Worm (Caenorhabditis elegans) whole organism, early embryonic: ENCODE data around the gene cht-2.

Source experiments
- B0310.2 ChIP-seq: sonication (generic microtip); optimal IDR thresholded peaks from 2 replicates; lab custom pipeline; 2016; ENCODE audit warnings: mild to moderate bottlenecking, missing genetic modification characterization, missing compliant biosample characterization
- F13C5.2 ChIP-seq: sonication (generic microtip); optimal IDR thresholded peaks from 2 replicates; lab custom pipeline; 2017; ENCODE audit warnings: mild to moderate bottlenecking, missing genetic modification characterization, inconsistent platforms, missing compliant biosample characterization
- aly-1 ChIP-seq: sonication (generic microtip); optimal IDR thresholded peaks from 2 replicates; lab custom pipeline; 2016; ENCODE audit warnings: missing genetic modification characterization, missing compliant biosample characterization
- ama-1 ChIP-seq: fragments of 150-350 bp; optimal IDR thresholded peaks from 2 replicates; lab custom pipeline; 2014
- ceh-13 ChIP-seq: fragments of 200-800 bp; sonication (Bioruptor generic); optimal IDR thresholded peaks from 2 replicates; lab custom pipeline; 2018; ENCODE audit warnings: mild to moderate bottlenecking, missing genetic modification characterization, missing compliant biosample characterization
- ceh-36 ChIP-seq: sonication (generic microtip); optimal IDR thresholded peaks from 2 replicates; lab custom pipeline; 2016; ENCODE audit warnings: missing genetic modification characterization, inconsistent platforms, missing compliant biosample characterization
- ets-7 ChIP-seq: sonication (generic microtip); optimal IDR thresholded peaks from 2 replicates; lab custom pipeline; 2016; ENCODE audit warnings: missing genotype, missing genetic modification characterization, missing compliant biosample characterization
- flt-1 ChIP-seq: fragments of 200-800 bp; sonication (Bioruptor generic); IDR thresholded peaks from 2 replicates; pipeline ENCODE4 v1.3.6; 2022; ENCODE audit warnings: missing genetic modification characterization, missing compliant biosample characterization
- hmbx-1 ChIP-seq: sonication (generic microtip); optimal IDR thresholded peaks from 2 replicates; lab custom pipeline; 2016; ENCODE audit warnings: mild to moderate bottlenecking, missing genetic modification characterization, missing compliant biosample characterization
- hmg-4 ChIP-seq: fragments of 200-800 bp; sonication (Bioruptor generic); optimal IDR thresholded peaks from 2 replicates; lab custom pipeline; 2018; ENCODE audit warnings: mild to moderate bottlenecking, missing genetic modification characterization, missing compliant biosample characterization
- hnd-1 ChIP-seq: sonication (generic microtip); optimal IDR thresholded peaks from 2 replicates; lab custom pipeline; 2016; ENCODE audit warnings: missing genetic modification characterization, missing compliant biosample characterization
- pes-1 ChIP-seq: fragments of 200-800 bp; sonication (Bioruptor generic); IDR thresholded peaks from 2 replicates; pipeline ENCODE4 v1.3.6; 2022; ENCODE audit warnings: missing genetic modification reagents, missing genetic modification characterization, missing compliant biosample characterization
- scrt-1 ChIP-seq: fragments of 200-800 bp; sonication (Bioruptor generic); IDR thresholded peaks from 2 replicates; pipeline ENCODE4 v1.3.6; 2022; ENCODE audit warnings: missing genetic modification characterization, missing compliant biosample characterization
- sea-1 ChIP-seq: fragments of 200-800 bp; sonication (Bioruptor generic); conservative IDR thresholded peaks from 2 replicates; pipeline ENCODE4 v1.3.6; 2022; ENCODE audit warnings: missing genetic modification characterization, missing compliant biosample characterization
- tbx-11 ChIP-seq: fragments of 200-800 bp; sonication (Bioruptor generic); IDR thresholded peaks from 2 replicates; pipeline ENCODE4 v1.3.6; 2022; ENCODE audit warnings: missing genetic modification characterization, missing compliant biosample characterization
- tbx-37 ChIP-seq: fragments of 200-800 bp; sonication (Bioruptor generic); conservative IDR thresholded peaks from 2 replicates; pipeline ENCODE4 v1.3.6; 2022; ENCODE audit warnings: missing genetic modification reagents, missing genetic modification characterization, missing compliant biosample characterization
- tra-4 ChIP-seq: sonication (generic microtip); optimal IDR thresholded peaks from 2 replicates; lab custom pipeline; 2017; ENCODE audit warnings: missing genetic modification characterization, missing compliant biosample characterization

cht-2 gene

ce11 chrII:8520625-8521024, at the start of gene cht-2:
Gene cht-2 (plus strand): TSS chrII:8520925.
- no peak for TF ChIP-seq scrt-1 (GFP tag; lab: Robert Waterston, UW)
- no peak for TF ChIP-seq pes-1 (GFP tag; lab: Robert Waterston, UW)
- no peak for TF ChIP-seq ceh-36 (tag; lab: Kevin White, UChicago)
- TF ChIP-seq hnd-1 = no peak
- TF ChIP-seq aly-1 (tag; lab: Kevin White, UChicago) = no peak
- TF ChIP-seq ceh-13 = no peak
- no peak for TF ChIP-seq sea-1

- TF ChIP-seq aly-1 (tag; lab: Kevin White, UChicago) = no peak
- no peak for TF ChIP-seq tra-4 (tag; lab: Kevin White, UChicago)
- TF ChIP-seq tbx-37 (GFP tag; lab: Robert Waterston, UW) = no peak
- no peak for TF ChIP-seq hmbx-1 (tag; lab: Kevin White, UChicago)
- no peak for TF ChIP-seq sea-1
- TF ChIP-seq F13C5.2 (tag; lab: Kevin White, UChicago) = no peak
- no peak for TF ChIP-seq scrt-1 (GFP tag; lab: Robert Waterston, UW)
- TF ChIP-seq tbx-11 = no peak
- no peak for TF ChIP-seq B0310.2 (tag; lab: Kevin White, UChicago)
- no peak for TF ChIP-seq ceh-13
- no peak for TF ChIP-seq ets-7 (tag; lab: Kevin White, UChicago)
- TF ChIP-seq ama-1 (lab: Kevin White, UChicago) = no peak
- TF ChIP-seq hmg-4 (GFP tag; lab: Kevin White, UChicago) = no peak
- no peak for TF ChIP-seq pes-1 (GFP tag; lab: Robert Waterston, UW)
- no peak for TF ChIP-seq hnd-1
- TF ChIP-seq ceh-36 (tag; lab: Kevin White, UChicago) = no peak
- no peak for TF ChIP-seq flt-1 (GFP tag; lab: Robert Waterston, UW)
These were observed 49.6 kb upstream of the cht-2 start, which contains the start of gene M05D6.8 for ce11 chrII:8471139-8471538. Gene M05D6.8 (minus strand): TSS chrII:8471239.

ce11 chrII:8472916-8473315, 47.8 kb upstream of the cht-2 start:
- TF ChIP-seq F13C5.2 (tag; lab: Kevin White, UChicago) (no peak), ceh-36 (tag; lab: Kevin White, UChicago) (no peak), tbx-37 (GFP tag; lab: Robert Waterston, UW) (no peak), ets-7 (tag; lab: Kevin White, UChicago) (no peak), ama-1 (lab: Kevin White, UChicago) (no peak), aly-1 (tag; lab: Kevin White, UChicago) (no peak), ceh-13 (no peak), B0310.2 (tag; lab: Kevin White, UChicago) (no peak), pes-1 (GFP tag; lab: Robert Waterston, UW) (no peak), flt-1 (GFP tag; lab: Robert Waterston, UW) (no peak), scrt-1 (GFP tag; lab: Robert Waterston, UW) (no peak), hmbx-1 (tag; lab: Kevin White, UChicago) (no peak), tbx-11 (no peak), sea-1 (no peak), tra-4 (tag; lab: Kevin White, UChicago) (no peak), hmg-4 (GFP tag; lab: Kevin White, UChicago) (no peak), hnd-1 (no peak)

ce11 chrII:8475306-8475822, 45.4 kb upstream of the cht-2 start, which contains the start of the genes M05D6.1 and M05D6.3:
Gene M05D6.1 (minus strand): TSS chrII:8475406.
Gene M05D6.3 (plus strand): TSS chrII:8475772.
- TF ChIP-seq tbx-37 (GFP tag; lab: Robert Waterston, UW) = no peak
- TF ChIP-seq tra-4 (tag; lab: Kevin White, UChicago) = no peak
- no peak for TF ChIP-seq hnd-1
- no peak for TF ChIP-seq sea-1
- no peak for TF ChIP-seq pes-1 (GFP tag; lab: Robert Waterston, UW)
- no peak for TF ChIP-seq hmbx-1 (tag; lab: Kevin White, UChicago)
- TF ChIP-seq aly-1 (tag; lab: Kevin White, UChicago) = no peak
- TF ChIP-seq ceh-36 (tag; lab: Kevin White, UChicago) = no peak
- no peak for TF ChIP-seq B0310.2 (tag; lab: Kevin White, UChicago)
- TF ChIP-seq ets-7 (tag; lab: Kevin White, UChicago) = no peak
- no peak for TF ChIP-seq tbx-11
- no peak for TF ChIP-seq hmg-4 (GFP tag; lab: Kevin White, UChicago)
- TF ChIP-seq ama-1 (lab: Kevin White, UChicago) = no peak

ce11 chrII:8479337-8479736, 41.4 kb upstream of the cht-2 start:
- TF ChIP-seq ceh-13 (no peak), hmg-4 (GFP tag; lab: Kevin White, UChicago) (no peak), tbx-11 (no peak), sea-1 (no peak), F13C5.2 (tag; lab: Kevin White, UChicago) (no peak), aly-1 (tag; lab: Kevin White, UChicago) (no peak), hnd-1 (no peak), hmbx-1 (tag; lab: Kevin White, UChicago) (no peak), tbx-37 (GFP tag; lab: Robert Waterston, UW) (no peak), B0310.2 (tag; lab: Kevin White, UChicago) (no peak), ceh-36 (tag; lab: Kevin White, UChicago) (no peak), ets-7 (tag; lab: Kevin White, UChicago) (no peak), flt-1 (GFP tag; lab: Robert Waterston, UW) (no peak), ama-1 (lab: Kevin White, UChicago) (no peak), pes-1 (GFP tag; lab: Robert Waterston, UW) (no peak), tra-4 (tag; lab: Kevin White, UChicago) (no peak), scrt-1 (GFP tag; lab: Robert Waterston, UW) (no peak)

ce11 chrII:8480166-8480565, 40.6 kb upstream of the cht-2 start, which contains the start of gene lact-4:
Gene lact-4 (minus strand): TSS chrII:8480478.
- TF ChIP-seq hmg-4 (GFP tag; lab: Kevin White, UChicago) = no peak
- no peak for TF ChIP-seq ceh-13
- no peak for TF ChIP-seq B0310.2 (tag; lab: Kevin White, UChicago)
- TF ChIP-seq scrt-1 (GFP tag; lab: Robert Waterston, UW) = no peak
- TF ChIP-seq tra-4 (tag; lab: Kevin White, UChicago) = no peak
- no peak for TF ChIP-seq pes-1 (GFP tag; lab: Robert Waterston, UW)
- no peak for TF ChIP-seq ama-1 (lab: Kevin White, UChicago)
- TF ChIP-seq flt-1 (GFP tag; lab: Robert Waterston, UW) = no peak
- TF ChIP-seq sea-1 = no peak
- no peak for TF ChIP-seq ceh-36 (tag; lab: Kevin White, UChicago)
- TF ChIP-seq aly-1 (tag; lab: Kevin White, UChicago) = no peak
- TF ChIP-seq ets-7 (tag; lab: Kevin White, UChicago) = no peak
- no peak for TF ChIP-seq tbx-11
- TF ChIP-seq hmbx-1 (tag; lab: Kevin White, UChicago) = no peak
- TF ChIP-seq F13C5.2 (tag; lab: Kevin White, UChicago) = no peak
- no peak for TF ChIP-seq hnd-1
- no peak for TF ChIP-seq tbx-37 (GFP tag; lab: Robert Waterston, UW)
